Fruit fly (Drosophila melanogaster) whole organism, embryonic: ENCODE measurements around the gene CG10353.
A peak's percentile ranks its signal among the peaks of the same experiment; 100 is the strongest.

Experiments
- CG1024 ChIP-seq: fragments of 200-800 bp; sonication (Bioruptor generic); IDR thresholded peaks from 2 replicates; pipeline ENCODE4 v1.3.6; 2022; ENCODE audit warnings: missing biosample characterization, missing genetic modification characterization
- CG10654 ChIP-seq: fragments of 200-800 bp; sonication (Bioruptor generic); optimal IDR thresholded peaks from 2 replicates; lab custom pipeline; 2016; ENCODE audit warnings: missing biosample characterization, missing genetic modification characterization
- CG10979 ChIP-seq: fragments of 200-800 bp; sonication (Bioruptor generic); optimal IDR thresholded peaks from 2 replicates; lab custom pipeline; 2018; ENCODE audit warnings: missing biosample characterization, mild to moderate bottlenecking, missing genetic modification characterization, moderate library complexity
- CG11247 ChIP-seq: fragments of 200-800 bp; sonication (Bioruptor generic); IDR thresholded peaks from 2 replicates; pipeline ENCODE4 v1.3.6; 2022; ENCODE audit warnings: missing biosample characterization, missing genetic modification characterization
- CG12219 ChIP-seq: fragments of 200-800 bp; sonication (Bioruptor generic); optimal IDR thresholded peaks from 3 replicates; lab custom pipeline; 2018; ENCODE audit warnings: missing biosample characterization, mild to moderate bottlenecking, missing genetic modification characterization
- CG13123 ChIP-seq: fragments of 200-800 bp; sonication (Bioruptor generic); optimal IDR thresholded peaks from 2 replicates; lab custom pipeline; 2016; ENCODE audit warnings: missing biosample characterization, missing genetic modification characterization
- CG14050 ChIP-seq: fragments of 200-800 bp; sonication (Bioruptor generic); IDR thresholded peaks from 3 replicates; pipeline ENCODE4 v1.3.6; 2022; ENCODE audit warnings: missing biosample characterization, missing genetic modification characterization
- CG18599 ChIP-seq: fragments of 200-800 bp; sonication (Bioruptor generic); optimal IDR thresholded peaks from 3 replicates; lab custom pipeline; 2017; ENCODE audit warnings: missing biosample characterization, missing genetic modification characterization, mild to moderate bottlenecking, moderate library complexity, missing genetic modification reagents
- CG2199 ChIP-seq: fragments of 200-800 bp; sonication (Bioruptor generic); IDR thresholded peaks from 3 replicates; pipeline ENCODE4 v1.3.6; 2022; ENCODE audit warnings: missing biosample characterization, missing genetic modification characterization
- CG3726 ChIP-seq: fragments of 200-800 bp; sonication (Bioruptor generic); IDR thresholded peaks from 3 replicates; pipeline ENCODE4, ENCODE4 v1.3.6; 2022; ENCODE audit warnings: missing biosample characterization, missing genetic modification characterization
- CG4707 ChIP-seq: fragments of 200-800 bp; sonication (Bioruptor generic); optimal IDR thresholded peaks from 2 replicates; lab custom pipeline; 2018; ENCODE audit warnings: missing biosample characterization, mild to moderate bottlenecking, missing genetic modification characterization, moderate library complexity
- CG4820 ChIP-seq: fragments of 200-800 bp; sonication (Bioruptor generic); optimal IDR thresholded peaks from 3 replicates; lab custom pipeline; 2016; ENCODE audit warnings: missing biosample characterization, missing genetic modification characterization
- CG5180 ChIP-seq: fragments of 200-800 bp; sonication (Bioruptor generic); optimal IDR thresholded peaks from 3 replicates; lab custom pipeline; 2017; ENCODE audit warnings: missing biosample characterization, missing genetic modification characterization, mild to moderate bottlenecking, moderate library complexity, missing genetic modification reagents
- CG5953 ChIP-seq: fragments of 200-800 bp; sonication (Bioruptor generic); IDR thresholded peaks from 2 replicates; pipeline ENCODE4 v1.3.6; 2022; ENCODE audit warnings: missing biosample characterization, missing genetic modification characterization
- CG6765 ChIP-seq: fragments of 200-800 bp; sonication (Bioruptor generic); optimal IDR thresholded peaks from 3 replicates; lab custom pipeline; 2017; ENCODE audit warnings: missing biosample characterization, mild to moderate bottlenecking, missing genetic modification characterization
- CG7271 ChIP-seq: fragments of 200-800 bp; sonication (Bioruptor generic); optimal IDR thresholded peaks from 2 replicates; lab custom pipeline; 2018; ENCODE audit warnings: missing biosample characterization, mild to moderate bottlenecking, missing genetic modification characterization, moderate library complexity
- CG8281 ChIP-seq: fragments of 200-800 bp; sonication (Bioruptor generic); optimal IDR thresholded peaks from 2 replicates; lab custom pipeline; 2018; ENCODE audit warnings: missing biosample characterization, mild to moderate bottlenecking, missing genetic modification characterization, moderate library complexity
- CG9932 ChIP-seq: fragments of 200-800 bp; sonication (Bioruptor generic); IDR thresholded peaks from 2 replicates; pipeline ENCODE4 v1.3.6; 2022; ENCODE audit warnings: missing biosample characterization, missing genetic modification characterization
- CTCF ChIP-seq: fragments of 200-800 bp; sonication (Bioruptor generic); optimal IDR thresholded peaks from 2 replicates; lab custom pipeline; 2017; ENCODE audit warnings: missing biosample characterization, mild to moderate bottlenecking, missing genetic modification characterization, moderate library complexity
- CoRest ChIP-seq: fragments of 200-800 bp; sonication (Bioruptor generic); optimal IDR thresholded peaks from 3 replicates; lab custom pipeline; 2018; ENCODE audit warnings: missing biosample characterization, mild to moderate bottlenecking, missing genetic modification characterization, moderate library complexity
- D19A ChIP-seq: fragments of 200-800 bp; optimal IDR thresholded peaks from 3 replicates; lab custom pipeline; 2019; ENCODE audit warnings: missing biosample characterization, mild to moderate bottlenecking, missing genetic modification characterization, moderate library complexity
- ERR ChIP-seq: fragments of 200-800 bp; sonication (Bioruptor generic); optimal IDR thresholded peaks from 2 replicates; lab custom pipeline; 2016; ENCODE audit warnings: missing biosample characterization, missing genetic modification characterization
- Hmx ChIP-seq: fragments of 200-800 bp; sonication (Bioruptor generic); optimal IDR thresholded peaks from 2 replicates; lab custom pipeline; 2016; ENCODE audit warnings: missing biosample characterization, missing genetic modification characterization
- Hsf ChIP-seq: fragments of 200-800 bp; sonication (Bioruptor generic); optimal IDR thresholded peaks from 3 replicates; lab custom pipeline; 2016; ENCODE audit warnings: missing biosample characterization, missing genetic modification characterization
- NK7.1 ChIP-seq: fragments of 200-800 bp; sonication (Bioruptor generic); optimal IDR thresholded peaks from 3 replicates; lab custom pipeline; 2016; ENCODE audit warnings: missing biosample characterization, missing genetic modification characterization
- Nf-YB ChIP-seq: fragments of 200-800 bp; sonication (Bioruptor generic); optimal IDR thresholded peaks from 3 replicates; lab custom pipeline; 2019; ENCODE audit warnings: missing biosample characterization, mild to moderate bottlenecking, missing genetic modification characterization, moderate library complexity
- Nf-YC ChIP-seq: fragments of 200-800 bp; optimal IDR thresholded peaks from 3 replicates; lab custom pipeline; 2019; ENCODE audit warnings: missing biosample characterization, mild to moderate bottlenecking, missing genetic modification characterization, moderate library complexity
- Poxn ChIP-seq: fragments of 200-800 bp; sonication (Bioruptor generic); IDR thresholded peaks from 2 replicates; pipeline ENCODE4 v1.3.6; 2022; ENCODE audit warnings: missing biosample characterization, missing genetic modification characterization
- Rfx ChIP-seq: fragments of 200-800 bp; sonication (Bioruptor generic); IDR thresholded peaks from 2 replicates; pipeline ENCODE4 v1.3.6; 2022; ENCODE audit warnings: missing biosample characterization, missing genetic modification characterization
- Scr ChIP-seq: fragments of 200-800 bp; sonication (Bioruptor generic); IDR thresholded peaks from 2 replicates; pipeline ENCODE4 v1.3.6; 2022; ENCODE audit warnings: missing biosample characterization, missing genetic modification characterization; ENCODE audit not compliant: partially characterized antibody
- TFAM ChIP-seq: fragments of 200-800 bp; sonication (Bioruptor generic); optimal IDR thresholded peaks from 2 replicates; lab custom pipeline; 2017; ENCODE audit warnings: missing biosample characterization, missing genetic modification characterization, inconsistent platforms
- Usf ChIP-seq: fragments of 200-800 bp; sonication (Bioruptor generic); optimal IDR thresholded peaks from 2 replicates; lab custom pipeline; 2017; ENCODE audit warnings: missing genotype, missing biosample characterization, missing genetic modification characterization
- bigmax ChIP-seq: fragments of 200-800 bp; sonication (Bioruptor generic); optimal IDR thresholded peaks from 2 replicates; lab custom pipeline; 2018; ENCODE audit warnings: missing biosample characterization, mild to moderate bottlenecking, missing genetic modification characterization
- ci ChIP-seq: fragments of 200-800 bp; sonication (Bioruptor generic); IDR thresholded peaks from 3 replicates; pipeline ENCODE4 v1.3.6; 2022; ENCODE audit warnings: missing biosample characterization, missing genetic modification characterization
- crol ChIP-seq: fragments of 200-800 bp; sonication (Bioruptor generic); IDR thresholded peaks from 2 replicates; pipeline ENCODE4 v1.3.6; 2022; ENCODE audit warnings: missing biosample characterization, missing genetic modification characterization
- cwo ChIP-seq: fragments of 200-800 bp; sonication (Bioruptor generic); optimal IDR thresholded peaks from 3 replicates; lab custom pipeline; 2017; ENCODE audit warnings: missing biosample characterization, missing genetic modification characterization, mild to moderate bottlenecking, moderate library complexity, missing genetic modification reagents
- emc ChIP-seq: fragments of 200-800 bp; sonication (Bioruptor generic); optimal IDR thresholded peaks from 2 replicates; lab custom pipeline; 2016; ENCODE audit warnings: missing biosample characterization, missing genetic modification characterization
- esg ChIP-seq: fragments of 200-800 bp; sonication (Bioruptor generic); conservative IDR thresholded peaks from 2 replicates; pipeline ENCODE4 v1.3.6; 2022; ENCODE audit warnings: missing biosample characterization, missing genetic modification characterization
- fd102C ChIP-seq: fragments of 200-800 bp; sonication (Bioruptor generic); optimal IDR thresholded peaks from 2 replicates; lab custom pipeline; 2018; ENCODE audit warnings: missing biosample characterization, mild to moderate bottlenecking, missing genetic modification characterization, moderate library complexity
- fd64A ChIP-seq: fragments of 200-800 bp; sonication (Bioruptor generic); optimal IDR thresholded peaks from 3 replicates; lab custom pipeline; 2018; ENCODE audit warnings: missing biosample characterization, mild to moderate bottlenecking, missing genetic modification characterization
- h ChIP-seq: fragments of >200 bp; optimal IDR thresholded peaks from 2 replicates; lab custom pipeline; 2017
- inv ChIP-seq: fragments of 200-800 bp; sonication (Bioruptor generic); IDR thresholded peaks from 2 replicates; pipeline ENCODE4 v1.3.6; 2022; ENCODE audit warnings: missing biosample characterization, missing genetic modification characterization; ENCODE audit not compliant: partially characterized antibody
- ken ChIP-seq: fragments of 200-800 bp; sonication (Bioruptor generic); IDR thresholded peaks from 3 replicates; pipeline ENCODE4 v1.3.6; 2022; ENCODE audit warnings: missing biosample characterization, missing genetic modification characterization
- kni ChIP-seq: fragments of 200-800 bp; sonication (Bioruptor generic); optimal IDR thresholded peaks from 3 replicates; lab custom pipeline; 2017; ENCODE audit warnings: mild to moderate bottlenecking, missing biosample characterization, missing genetic modification reagents, missing genetic modification characterization
- prd ChIP-seq, 3 experiments: fragments of >200 bp in 2 of 3; fragments of 200-800 bp in 1 of 3; sonication (Bioruptor generic) in 1 of 3; optimal IDR thresholded peaks in 2 of 3; IDR thresholded peaks in 1 of 3; 2 replicates in 2 of 3; 3 replicates in 1 of 3; pipeline versions ENCODE4 v1.3.6 to Lab custom; 2017 to 2022; ENCODE audit warnings: missing biosample characterization in 1 of 3, missing genetic modification characterization in 1 of 3
- pros ChIP-seq: fragments of 200-800 bp; sonication (Bioruptor generic); optimal IDR thresholded peaks from 3 replicates; lab custom pipeline; 2019; ENCODE audit warnings: missing biosample characterization, mild to moderate bottlenecking, missing genetic modification characterization, moderate library complexity
- stwl ChIP-seq: fragments of 200-800 bp; sonication (Bioruptor generic); optimal IDR thresholded peaks from 3 replicates; lab custom pipeline; 2018; ENCODE audit warnings: missing biosample characterization, mild to moderate bottlenecking, missing genetic modification characterization, moderate library complexity
- tap ChIP-seq: fragments of 200-800 bp; optimal IDR thresholded peaks from 3 replicates; lab custom pipeline; 2019; ENCODE audit warnings: missing biosample characterization, mild to moderate bottlenecking, missing genetic modification characterization, moderate library complexity
- unc-4 ChIP-seq: fragments of 200-800 bp; sonication (Bioruptor generic); IDR thresholded peaks from 2 replicates; pipeline ENCODE4 v1.3.6; 2022; ENCODE audit warnings: missing biosample characterization, missing genetic modification characterization; ENCODE audit not compliant: partially characterized antibody
- unpg ChIP-seq: fragments of 200-800 bp; sonication (Bioruptor generic); optimal IDR thresholded peaks from 3 replicates; lab custom pipeline; 2018; ENCODE audit warnings: missing biosample characterization, mild to moderate bottlenecking, missing genetic modification characterization, moderate library complexity

CG10353 gene

dm6 chrX:11854758-11855465 is 32.0 kb downstream of the CG10353 start, which contains the start of the genes CG10347 and ATP7 (continued):
- TF ChIP-seq kni (GFP tag; lab: Kevin White, UChicago) (no peak), CG1024 (no peak), NK7.1 (GFP tag; lab: Kevin White, UChicago) (no peak), tap (tag; lab: Kevin White, UChicago) (no peak), h (no peak), CG12219 (GFP tag; lab: Kevin White, UChicago) (no peak), CG2199 (GFP tag; lab: Robert Waterston, UW) (no peak), Poxn (GFP tag; lab: Robert Waterston, UW) (no peak), D19A (tag; lab: Kevin White, UChicago) (no peak), fd102C (no peak), CG4820 (GFP tag; lab: Kevin White, UChicago) (no peak), Nf-YB (GFP tag; lab: Kevin White, UChicago) (no peak), Usf (GFP tag; lab: Kevin White, UChicago) (no peak), ken (GFP tag; lab: Robert Waterston, UW) (no peak), CTCF (GFP tag; lab: Kevin White, UChicago) (no peak), Nf-YC (peak; percentile 50), esg (GFP tag; lab: Robert Waterston, UW) (no peak), CG5953 (GFP tag; lab: Robert Waterston, UW) (no peak), TFAM (GFP tag; lab: Kevin White, UChicago) (no peak), Scr (peak; percentile 94), ERR (GFP tag; lab: Kevin White, UChicago) (no peak), CG8281 (tag; lab: Kevin White, UChicago) (no peak), fd64A (GFP tag; lab: Kevin White, UChicago) (no peak), inv (GFP tag; lab: Robert Waterston, UW) (peak; percentile 86), CG7271 (tag; lab: Kevin White, UChicago) (no peak), Rfx (GFP tag; lab: Robert Waterston, UW) (peak; percentile 21; the same call in 1 of the 2 replicates), CG6765 (GFP tag; lab: Kevin White, UChicago) (no peak), unc-4 (GFP tag; lab: Robert Waterston, UW) (peak; percentile 93), CG3726 (GFP tag; lab: Robert Waterston, UW) (no peak), unpg (no peak), CG4707 (GFP tag; lab: Kevin White, UChicago) (no peak), CG10654 (GFP tag; lab: Kevin White, UChicago) (no peak), CG9932 (GFP tag; lab: Robert Waterston, UW) (peak; percentile 45), crol (GFP tag; lab: Robert Waterston, UW) (no peak), stwl (tag; lab: Kevin White, UChicago) (peak; percentile 57), ci (no peak), CG14050 (no peak), bigmax (GFP tag; lab: Kevin White, UChicago) (no peak), Hmx (GFP tag; lab: Kevin White, UChicago) (no peak), Hsf (GFP tag; lab: Kevin White, UChicago) (peak; percentile 39), prd (optimal IDR thresholded peaks at IDR 0.05; lab: Kevin White, UChicago) (no peak), prd (GFP tag; IDR thresholded peaks at IDR 0.05; lab: Robert Waterston, UW) (peak; percentile 22; the same call in 2 of the 3 replicates), cwo (GFP tag; lab: Kevin White, UChicago) (no peak), CoRest (tag; lab: Kevin White, UChicago) (peak; percentile 18), CG11247 (GFP tag; lab: Robert Waterston, UW) (no peak), CG18599 (GFP tag; lab: Kevin White, UChicago) (peak; percentile 23), pros (GFP tag; lab: Kevin White, UChicago) (no peak), CG5180 (GFP tag; lab: Kevin White, UChicago) (no peak), CG13123 (GFP tag; lab: Kevin White, UChicago) (no peak), CG10979 (tag; lab: Kevin White, UChicago) (no peak), emc (GFP tag; lab: Kevin White, UChicago) (no peak)
